Worm (Caenorhabditis elegans): Measurements from ENCODE around the gene T07H8.11.

DNA sequence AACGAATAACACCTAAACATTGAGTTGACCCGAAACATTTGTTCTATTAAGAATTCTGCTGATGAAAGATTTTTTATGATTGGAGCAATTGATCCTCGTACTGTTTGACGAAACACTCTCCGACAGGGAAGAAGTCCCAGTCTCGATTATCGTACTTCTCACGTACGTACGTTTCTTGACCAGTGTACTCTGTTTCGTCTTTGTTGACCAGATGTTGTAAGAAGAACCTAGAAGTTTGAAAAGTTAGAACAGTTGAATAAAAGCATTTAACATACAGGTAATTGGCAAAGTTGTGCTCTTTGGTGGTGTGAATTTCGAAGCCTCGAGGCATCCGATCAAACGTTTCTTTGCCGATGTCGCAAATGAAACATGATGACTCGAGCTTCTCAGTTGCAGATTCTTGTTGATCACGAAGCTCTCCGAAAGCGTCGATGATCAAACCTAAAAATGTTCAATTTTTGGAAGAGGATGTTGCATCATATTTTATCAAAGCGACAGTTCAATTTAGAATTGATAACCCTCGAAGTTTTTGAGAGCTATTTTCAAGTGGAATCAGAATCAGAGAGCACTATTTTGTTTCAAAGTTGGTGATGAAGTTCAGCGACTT, 49.2 kb downstream of the T07H8.11 start:
- no peak for TF ChIP-seq W03F9.2 (tag; optimal IDR thresholded peaks at IDR 0.05)
- TF ChIP-seq dao-5 (tag; optimal IDR thresholded peaks at IDR 0.05) = no peak
